Worm (Caenorhabditis elegans) whole organism, L4 larva: ENCODE measurements around the gene tofu-1.

Experiments used
- ama-1 ChIP-seq: fragments of 150-350 bp; optimal IDR thresholded peaks from 2 replicates; lab custom pipeline; 2014; ENCODE audit warnings: inconsistent platforms, mixed read lengths
- fos-1 ChIP-seq: fragments of 150-350 bp; optimal IDR thresholded peaks from 2 replicates; lab custom pipeline; 2014; ENCODE audit warnings: missing biosample characterization, missing genetic modification characterization
- mep-1 ChIP-seq: fragments of 150-350 bp; sonication (generic microtip); optimal IDR thresholded peaks from 3 replicates; lab custom pipeline; 2014; ENCODE audit warnings: missing biosample characterization, missing genetic modification characterization
- nhr-76 ChIP-seq: fragments of 150-350 bp; optimal IDR thresholded peaks from 2 replicates; lab custom pipeline; 2014; ENCODE audit warnings: missing biosample characterization, missing genetic modification characterization
- pha-4 ChIP-seq, 2 experiments: fragments of 150-350 bp in 1 of 2; fragments of 200-800 bp in 1 of 2; sonication (Bioruptor generic) in 1 of 2; IDR thresholded peaks in 1 of 2; optimal IDR thresholded peaks in 1 of 2; 2 replicates each; pipeline versions ENCODE4 v1.3.6 to Lab custom; 2014 to 2022; ENCODE audit warnings: missing genetic modification characterization in 2 of 2, missing genetic modification reagents in 2 of 2, missing biosample characterization in 1 of 2, missing compliant biosample characterization in 1 of 2
- php-3 ChIP-seq: fragments of 200-800 bp; sonication (Bioruptor generic); IDR thresholded peaks from 2 replicates; pipeline ENCODE4 v1.3.6; 2022; ENCODE audit warnings: missing genetic modification reagents, missing genetic modification characterization, missing compliant biosample characterization
- saeg-2 ChIP-seq: fragments of 200-800 bp; sonication (Bioruptor generic); IDR thresholded peaks from 2 replicates; pipeline ENCODE4 v1.3.6; 2022; ENCODE audit warnings: missing genetic modification reagents, missing genetic modification characterization, missing compliant biosample characterization

DNA sequence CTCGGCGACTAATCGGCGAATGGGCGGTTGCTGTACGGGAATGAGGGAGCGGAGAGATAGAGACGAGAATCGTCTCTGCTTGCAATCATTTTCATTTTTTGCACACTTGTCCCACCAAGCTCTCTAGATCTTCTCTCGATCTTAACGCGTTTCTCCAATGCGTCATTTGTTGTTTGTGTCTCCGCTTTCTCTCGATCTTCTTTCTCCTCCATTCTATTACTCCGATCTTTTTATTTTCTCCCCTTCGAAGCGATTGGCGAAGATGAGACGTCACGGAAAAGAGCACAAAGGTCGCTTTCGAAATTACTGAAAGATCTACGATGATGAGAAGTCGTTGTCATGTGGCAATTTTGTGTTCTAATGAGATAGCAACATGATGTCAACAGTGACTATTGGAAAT is 22.3 kb upstream of the tofu-1 start:
- TF ChIP-seq mep-1 (no peak), php-3 (GFP tag; lab: Robert Waterston, UW) (no peak), nhr-76 (tag; lab: Kevin White, UChicago) (no peak), ama-1 (lab: Kevin White, UChicago) (no peak), fos-1 (tag; lab: Kevin White, UChicago) (no peak), pha-4 (GFP tag; IDR thresholded peaks at IDR 0.05; lab: Robert Waterston, UW) (no peak), pha-4 (tag; optimal IDR thresholded peaks at IDR 0.05; lab: Kevin White, UChicago) (no peak), saeg-2 (GFP tag; lab: Robert Waterston, UW) (no peak)
